Fruit fly (Drosophila melanogaster): ENCODE data around the gene CG15423.

The CG15423 gene

DNA sequence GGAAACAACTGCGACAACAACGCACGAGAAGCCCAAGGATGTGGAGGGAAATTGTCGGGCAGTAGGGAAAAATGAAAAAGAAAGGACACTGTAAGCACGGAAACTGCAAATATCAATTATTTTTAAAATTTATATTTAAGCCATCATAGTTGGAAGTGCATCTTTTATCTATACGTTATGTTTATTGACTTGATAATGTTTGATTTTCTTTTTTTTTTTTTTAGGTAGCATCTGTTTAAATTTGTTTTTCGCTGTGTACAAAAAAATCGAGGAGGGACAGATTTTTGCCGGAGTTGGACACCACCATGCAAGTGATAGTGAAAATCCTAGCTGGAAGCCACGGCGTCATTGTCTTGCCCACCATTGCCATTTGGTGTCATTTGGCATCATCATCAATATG lies 13.4 kb downstream of the CG15423 start:
- TF ChIP-seq Hr39 (GFP tag; optimal IDR thresholded peaks at IDR 0.05) = no peak
- TF ChIP-seq Blimp-1 (GFP tag; optimal IDR thresholded peaks at IDR 0.05) = no peak
- no peak for TF ChIP-seq spab (GFP tag; optimal IDR thresholded peaks at IDR 0.05)
- TF ChIP-seq CG3032 (tag; optimal IDR thresholded peaks at IDR 0.05) = no peak
- TF ChIP-seq Sox15 (GFP tag; optimal IDR thresholded peaks at IDR 0.05) = no peak
- TF ChIP-seq lz (GFP tag; optimal IDR thresholded peaks at IDR 0.05) = no peak
- TF ChIP-seq eg (GFP tag; IDR thresholded peaks at IDR 0.05) = no peak
- TF ChIP-seq CG9139 (GFP tag; optimal IDR thresholded peaks at IDR 0.05) = no peak
- TF ChIP-seq CG3919 (GFP tag; optimal IDR thresholded peaks at IDR 0.05) = no peak

DNA sequence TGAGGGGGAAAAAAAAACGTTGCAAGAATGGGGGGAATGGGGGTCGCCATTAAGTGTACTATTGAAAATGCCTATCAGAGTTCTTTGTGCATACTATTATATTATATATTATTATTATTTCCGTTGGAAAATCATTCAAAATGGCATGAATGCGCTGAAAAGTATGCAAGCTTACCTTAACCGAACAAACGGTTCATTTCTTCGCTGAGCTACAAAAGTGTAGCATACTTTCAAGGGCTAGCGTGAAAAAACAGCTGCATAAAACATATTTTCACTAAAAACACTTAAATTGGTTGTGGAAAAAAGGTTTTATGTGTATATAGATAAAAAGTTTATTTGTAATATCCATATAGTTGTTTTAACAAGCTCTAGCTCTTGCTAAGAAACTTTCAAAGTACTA lies 13.9 kb downstream of the CG15423 start:
- TF ChIP-seq Sox15 (GFP tag; optimal IDR thresholded peaks at IDR 0.05) (no peak), CG9139 (GFP tag; optimal IDR thresholded peaks at IDR 0.05) (no peak), eg (GFP tag; IDR thresholded peaks at IDR 0.05) (0 out of 3 replicates have a peak, but pooled peaks have one; percentile 20), CG4318 (GFP tag; optimal IDR thresholded peaks at IDR 0.05) (no peak), fd85E (GFP tag; optimal IDR thresholded peaks at IDR 0.05) (no peak), CG10669 (GFP tag; optimal IDR thresholded peaks at IDR 0.05) (no peak)

DNA sequence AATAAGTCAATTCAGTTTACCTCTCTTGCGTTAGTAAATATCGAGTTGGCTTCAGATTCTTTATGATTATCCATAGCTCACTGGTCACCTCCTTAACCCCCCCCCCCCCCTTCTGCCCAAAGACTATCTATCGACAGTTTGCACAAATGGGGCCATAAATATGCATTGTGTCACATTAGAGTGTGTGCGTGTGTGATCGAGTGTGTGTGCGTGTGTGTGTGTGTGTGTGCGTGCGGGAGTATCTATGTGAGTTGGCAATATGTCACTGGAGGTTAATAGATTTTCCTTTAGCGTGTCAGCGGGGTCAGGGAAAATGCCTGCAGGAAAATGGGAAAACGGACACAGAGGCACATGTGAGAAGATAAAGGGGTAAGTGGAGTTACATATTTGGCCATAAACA lies 14.3 kb downstream of the CG15423 start:
- TF ChIP-seq CG6276 (GFP tag; optimal IDR thresholded peaks at IDR 0.05) (no peak), CG16779 (tag; optimal IDR thresholded peaks at IDR 0.05) (no peak), Ets96B (tag; optimal IDR thresholded peaks at IDR 0.05) (no peak)

DNA sequence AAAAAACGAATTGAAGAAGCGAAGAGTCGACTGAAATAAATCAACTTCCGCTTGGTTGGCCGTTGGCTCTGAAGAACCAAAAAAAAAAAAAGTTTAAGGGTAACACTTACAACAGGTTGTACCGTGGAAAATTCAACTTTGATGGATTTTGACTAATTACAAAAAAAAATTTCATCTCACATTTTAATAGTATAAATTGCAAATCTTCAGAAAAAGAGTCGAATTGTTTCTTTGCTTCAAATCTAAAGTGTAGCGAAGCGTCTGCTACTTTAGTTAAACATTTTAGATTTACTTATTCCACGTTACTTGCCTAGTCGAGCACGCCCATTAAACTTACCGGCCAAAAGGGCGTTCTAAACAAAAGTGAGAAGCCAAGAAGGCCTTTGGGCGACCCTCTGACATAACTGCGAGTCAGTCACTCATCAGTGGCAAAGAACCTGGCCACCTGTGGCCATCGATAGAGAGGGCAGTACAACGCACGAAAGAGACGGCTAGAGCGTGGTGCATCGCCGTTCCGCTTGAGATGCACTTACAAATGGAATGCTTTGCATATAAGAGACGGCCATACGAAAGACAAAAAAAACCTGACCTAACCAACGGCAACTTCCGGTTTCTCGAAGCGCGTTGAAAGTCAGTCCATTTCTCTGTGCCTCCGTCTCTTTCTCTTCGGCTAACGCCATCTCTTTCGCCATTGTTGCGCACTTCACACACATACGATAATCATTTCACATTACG lies 15.9 kb downstream of the CG15423 start:
- TF ChIP-seq svp (GFP tag) (peak; percentile 31), Met (GFP tag; optimal IDR thresholded peaks at IDR 0.05) (no peak), Eip78C (GFP tag) (peak; percentile 19)

DNA sequence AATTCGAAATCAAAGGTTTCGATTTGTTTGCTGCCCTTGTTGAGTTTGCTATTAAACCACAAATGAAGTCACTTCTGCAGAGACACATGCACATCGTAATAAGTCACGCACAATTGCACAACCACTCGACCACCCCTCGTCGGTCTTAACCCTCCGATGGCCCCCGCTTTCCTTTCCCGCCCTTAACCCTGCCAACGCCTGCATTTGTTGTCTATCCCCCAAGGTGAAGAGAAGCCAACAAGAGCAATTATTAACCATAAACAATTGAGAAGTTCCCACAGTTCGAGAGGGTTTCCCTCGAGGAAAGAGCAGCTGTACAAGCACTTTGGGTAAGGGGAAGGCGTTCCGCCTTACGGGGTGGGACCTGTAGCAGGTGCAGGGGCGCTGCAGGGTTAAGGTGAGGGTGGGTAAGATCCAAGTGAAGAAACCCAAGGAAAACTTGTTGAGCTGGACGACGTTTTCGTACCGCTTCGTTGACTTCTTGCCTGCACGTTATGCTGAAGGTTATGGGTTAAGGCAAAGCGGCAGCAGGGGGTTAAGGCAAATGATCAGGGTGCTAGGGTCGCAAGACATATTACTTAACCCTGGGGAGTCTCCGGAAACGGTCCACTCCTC lies 17.6 kb downstream of the CG15423 start:
- no peak for TF ChIP-seq topi (GFP tag; optimal IDR thresholded peaks at IDR 0.05)
- no peak for TF ChIP-seq eg (GFP tag; IDR thresholded peaks at IDR 0.05)
- TF ChIP-seq ss (GFP tag; optimal IDR thresholded peaks at IDR 0.05) = peak in 1 of 2 experiments; percentile 18
- TF ChIP-seq svp (GFP tag) = peak; percentile 64

DNA sequence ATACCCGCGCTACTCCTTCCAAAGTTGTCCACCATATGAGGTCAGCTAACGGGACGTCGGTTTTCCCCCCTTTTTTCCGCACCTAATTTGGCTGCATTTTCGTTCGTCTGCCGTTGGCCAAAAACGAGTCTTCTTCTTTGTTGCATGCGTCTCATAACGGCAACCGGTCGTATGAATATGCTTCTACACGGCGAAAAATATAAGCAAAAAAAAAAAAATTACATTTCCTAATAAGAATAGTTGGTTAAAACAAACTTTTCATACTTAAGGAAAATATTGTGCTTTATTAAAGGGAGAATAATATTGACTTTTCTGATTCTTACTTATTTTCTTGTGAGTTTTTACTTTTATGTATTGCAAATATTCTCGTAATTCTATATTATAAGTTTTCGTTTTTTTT lies 19.2 kb downstream of the CG15423 start:
- peak; percentile 0 for TF ChIP-seq dsx (GFP tag; optimal IDR thresholded peaks at IDR 0.05; ENCODE audit: poor library complexity, severe bottlenecking)
- peak; percentile 59 for TF ChIP-seq Eip78C (GFP tag)
- peak; percentile 25 for TF ChIP-seq esn (GFP tag; optimal IDR thresholded peaks at IDR 0.05)
- peak; percentile 64 for TF ChIP-seq svp (GFP tag)
- no peak for TF ChIP-seq pdm3 (GFP tag; optimal IDR thresholded peaks at IDR 0.05)
- TF ChIP-seq CG6854 (GFP tag; optimal IDR thresholded peaks at IDR 0.05) = no peak
- TF ChIP-seq topi (GFP tag; optimal IDR thresholded peaks at IDR 0.05) = peak; percentile 13
- TF ChIP-seq CG3919 (GFP tag; optimal IDR thresholded peaks at IDR 0.05) = no peak
- peak; percentile 4 for TF ChIP-seq Met (GFP tag; optimal IDR thresholded peaks at IDR 0.05)
- TF ChIP-seq CG8119 (GFP tag; IDR thresholded peaks at IDR 0.05) = peak; percentile 36; the same call in 1 of the 3 replicates
- no peak for TF ChIP-seq CG6808 (GFP tag; optimal IDR thresholded peaks at IDR 0.05)
- peak; percentile 3 for TF ChIP-seq Sox102F (GFP tag; optimal IDR thresholded peaks at IDR 0.05)
- no peak for TF ChIP-seq Sox15 (GFP tag; optimal IDR thresholded peaks at IDR 0.05)
- peak; percentile 0 for TF ChIP-seq Hr4 (GFP tag; optimal IDR thresholded peaks at IDR 0.05)
- no peak for TF ChIP-seq spab (GFP tag; optimal IDR thresholded peaks at IDR 0.05)
- TF ChIP-seq Lpt (GFP tag; optimal IDR thresholded peaks at IDR 0.05) = no peak
- TF ChIP-seq Eip75B (GFP tag; optimal IDR thresholded peaks at IDR 0.05) = no peak
- no peak for TF ChIP-seq ss (GFP tag; optimal IDR thresholded peaks at IDR 0.05)
- no peak for TF ChIP-seq CG8632 (GFP tag; optimal IDR thresholded peaks at IDR 0.05)
- TF ChIP-seq CG32006 (GFP tag; optimal IDR thresholded peaks at IDR 0.05) = peak; percentile 27

Data from whole organism, prepupa.